Worm (Caenorhabditis elegans) whole organism, L4 larva: ENCODE results near the gene snu-13.

ENCODE experiments used
- aha-1 ChIP-seq: fragments of 150-350 bp; peaks from one replicate; lab custom pipeline; 2014; ENCODE audit warnings: missing biosample characterization, missing genetic modification characterization
- ama-1 ChIP-seq: fragments of 150-350 bp; optimal IDR thresholded peaks from 2 replicates; lab custom pipeline; 2014; ENCODE audit warnings: inconsistent platforms, mixed read lengths
- arid-1 ChIP-seq: fragments of 200-800 bp; sonication (Bioruptor generic); conservative IDR thresholded peaks from 2 replicates; pipeline ENCODE4 v1.3.6; 2022; ENCODE audit warnings: missing genetic modification reagents, missing genetic modification characterization, missing compliant biosample characterization
- ceh-44 ChIP-seq: fragments of 200-800 bp; sonication (Bioruptor generic); IDR thresholded peaks from 2 replicates; pipeline ENCODE4 v1.3.6; 2022; ENCODE audit warnings: missing genetic modification reagents, missing genetic modification characterization, missing compliant biosample characterization
- ces-1 ChIP-seq: fragments of 150-350 bp; sonication (generic microtip); optimal IDR thresholded peaks from 4 replicates; lab custom pipeline; 2014; ENCODE audit warnings: missing biosample characterization, missing genetic modification reagents, missing genetic modification characterization
- ctbp-1 ChIP-seq: fragments of 200-800 bp; sonication (Bioruptor generic); IDR thresholded peaks from 2 replicates; pipeline ENCODE4 v1.3.6; 2022; ENCODE audit warnings: missing genetic modification reagents, missing genetic modification characterization, missing compliant biosample characterization
- daf-16 ChIP-seq, 3 experiments: sonication (generic microtip); optimal IDR thresholded peaks; 2 replicates each; lab custom pipeline; 2016 to 2017; ENCODE audit warnings: missing genetic modification characterization in 3 of 3, missing genetic modification reagents in 3 of 3, mild to moderate bottlenecking in 2 of 3, missing compliant biosample characterization in 2 of 3, missing biosample characterization in 1 of 3, moderate library complexity in 1 of 3
- daf-19 ChIP-seq: fragments of 200-800 bp; sonication (Bioruptor generic); conservative IDR thresholded peaks from 2 replicates; pipeline ENCODE4 v1.3.6; 2022; ENCODE audit warnings: missing genetic modification characterization, missing compliant biosample characterization
- dmd-9 ChIP-seq: fragments of 200-800 bp; sonication (Bioruptor generic); IDR thresholded peaks from 2 replicates; pipeline ENCODE4 v1.3.6; 2022; ENCODE audit warnings: missing genetic modification reagents, missing genetic modification characterization, missing compliant biosample characterization
- duxl-1 ChIP-seq: sonication (generic microtip); optimal IDR thresholded peaks from 2 replicates; lab custom pipeline; 2016; ENCODE audit warnings: mild to moderate bottlenecking, missing genetic modification characterization, moderate library complexity, missing compliant biosample characterization; ENCODE audit not compliant: poor library complexity
- fos-1 ChIP-seq: fragments of 150-350 bp; optimal IDR thresholded peaks from 2 replicates; lab custom pipeline; 2014; ENCODE audit warnings: missing biosample characterization, missing genetic modification characterization
- hif-1 ChIP-seq, 2 experiments: sonication (generic microtip); optimal IDR thresholded peaks; 2 replicates each; lab custom pipeline; 2016 to 2017; ENCODE audit warnings: missing compliant biosample characterization in 2 of 2, missing genetic modification characterization in 2 of 2, missing genetic modification reagents in 2 of 2, missing genotype in 2 of 2, mild to moderate bottlenecking in 1 of 2
- hlh-11 ChIP-seq: fragments of 200-800 bp; sonication (Bioruptor generic); optimal IDR thresholded peaks from 2 replicates; lab custom pipeline; 2018; ENCODE audit warnings: mild to moderate bottlenecking, missing genetic modification characterization, missing compliant biosample characterization
- lin-1 ChIP-seq: fragments of 200-800 bp; sonication (Bioruptor generic); IDR thresholded peaks from 2 replicates; pipeline ENCODE4 v1.3.6; 2022; ENCODE audit warnings: missing genetic modification reagents, missing genetic modification characterization, missing compliant biosample characterization
- lin-13 ChIP-seq: fragments of 150-350 bp; optimal IDR thresholded peaks from 2 replicates; lab custom pipeline; 2014; ENCODE audit warnings: missing biosample characterization, missing genetic modification reagents, missing genetic modification characterization
- lin-15B ChIP-seq: fragments of 150-350 bp; sonication (generic microtip); optimal IDR thresholded peaks from 3 replicates; lab custom pipeline; 2014; ENCODE audit warnings: missing biosample characterization, missing genetic modification characterization
- madf-9 ChIP-seq: fragments of 200-800 bp; sonication (Bioruptor generic); conservative IDR thresholded peaks from 2 replicates; pipeline ENCODE4 v1.3.6; 2022; ENCODE audit warnings: missing genetic modification reagents, missing genetic modification characterization, missing compliant biosample characterization
- mdl-1 ChIP-seq, 2 experiments: fragments of 150-350 bp in 1 of 2; sonication (generic microtip) in 1 of 2; optimal IDR thresholded peaks; 2 replicates each; lab custom pipeline; 2014 to 2017; ENCODE audit warnings: missing biosample characterization in 2 of 2, missing genetic modification characterization in 2 of 2
- mxl-3 ChIP-seq: fragments of 200-800 bp; sonication (Bioruptor generic); optimal IDR thresholded peaks from 2 replicates; lab custom pipeline; 2018; ENCODE audit warnings: mild to moderate bottlenecking, missing genetic modification characterization, missing compliant biosample characterization
- nhr-10 ChIP-seq: fragments of 150-350 bp; optimal IDR thresholded peaks from 2 replicates; lab custom pipeline; 2014; ENCODE audit warnings: missing biosample characterization, missing genetic modification characterization
- nhr-111 ChIP-seq: fragments of 200-800 bp; sonication (Bioruptor generic); optimal IDR thresholded peaks from 2 replicates; lab custom pipeline; 2018; ENCODE audit warnings: mild to moderate bottlenecking, missing genetic modification characterization, missing compliant biosample characterization
- nhr-25 ChIP-seq: sonication (generic microtip); optimal IDR thresholded peaks from 2 replicates; lab custom pipeline; 2017; ENCODE audit warnings: missing genetic modification characterization, mild to moderate bottlenecking, missing compliant biosample characterization, antibody characterized with exemption, moderate library complexity, borderline replicate concordance; ENCODE audit not compliant: insufficient read depth
- nhr-28 ChIP-seq: fragments of 150-350 bp; optimal IDR thresholded peaks from 2 replicates; lab custom pipeline; 2014; ENCODE audit warnings: missing biosample characterization, missing genetic modification characterization
- nhr-48 ChIP-seq: sonication (generic microtip); optimal IDR thresholded peaks from 2 replicates; lab custom pipeline; 2016; ENCODE audit warnings: mild to moderate bottlenecking, missing genetic modification characterization, missing compliant biosample characterization
- nhr-76 ChIP-seq: fragments of 150-350 bp; optimal IDR thresholded peaks from 2 replicates; lab custom pipeline; 2014; ENCODE audit warnings: missing biosample characterization, missing genetic modification characterization
- php-3 ChIP-seq: fragments of 200-800 bp; sonication (Bioruptor generic); IDR thresholded peaks from 2 replicates; pipeline ENCODE4 v1.3.6; 2022; ENCODE audit warnings: missing genetic modification reagents, missing genetic modification characterization, missing compliant biosample characterization
- saeg-2 ChIP-seq: fragments of 200-800 bp; sonication (Bioruptor generic); IDR thresholded peaks from 2 replicates; pipeline ENCODE4 v1.3.6; 2022; ENCODE audit warnings: missing genetic modification reagents, missing genetic modification characterization, missing compliant biosample characterization
- set-16 ChIP-seq: fragments of 200-800 bp; sonication (Bioruptor generic); IDR thresholded peaks from 2 replicates; pipeline ENCODE4 v1.3.6; 2022; ENCODE audit warnings: missing genetic modification reagents, missing genetic modification characterization, missing compliant biosample characterization
- skn-1 ChIP-seq: fragments of 150-350 bp; optimal IDR thresholded peaks from 2 replicates; lab custom pipeline; 2014; ENCODE audit warnings: missing biosample characterization, missing genetic modification characterization
- unc-130 ChIP-seq: sonication (generic microtip); optimal IDR thresholded peaks from 2 replicates; lab custom pipeline; 2016; ENCODE audit warnings: missing genetic modification reagents, missing genetic modification characterization, missing compliant biosample characterization
- zip-2 ChIP-seq: fragments of 150-350 bp; optimal IDR thresholded peaks from 2 replicates; lab custom pipeline; 2014; ENCODE audit warnings: missing biosample characterization, missing genetic modification characterization

Gene snu-13

ce11 chrII:10696060-10696459, 37.6 kb upstream of the snu-13 start:
- TF ChIP-seq unc-130 (GFP tag; lab: Kevin White, UChicago) = no peak
- TF ChIP-seq zip-2 (tag; lab: Kevin White, UChicago) = no peak
- no peak for TF ChIP-seq ctbp-1
- peak; percentile 60 for TF ChIP-seq ces-1 (GFP tag; lab: Kevin White, UChicago)
- no peak for TF ChIP-seq ama-1 (lab: Kevin White, UChicago)

DNA sequence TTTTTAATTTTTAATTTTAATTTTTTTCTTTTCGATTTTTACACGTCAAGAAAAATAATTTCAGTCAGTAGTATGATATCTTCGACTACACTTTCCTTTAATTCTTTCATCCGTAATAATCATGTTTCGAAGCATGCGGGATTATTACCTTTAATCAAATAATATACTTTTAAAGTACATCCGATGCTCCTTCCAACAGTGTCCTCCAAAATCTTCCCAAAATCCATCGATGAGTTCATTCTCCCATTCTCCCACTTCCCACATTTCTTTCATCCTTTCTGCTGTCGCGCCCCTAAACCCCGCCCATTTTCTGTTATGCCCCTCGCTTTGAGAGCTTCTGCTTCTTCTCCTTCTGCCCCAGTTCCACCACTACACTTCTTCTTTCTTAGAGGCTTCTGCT, 36.3 kb upstream of the snu-13 start, which contains the start of gene lgc-57:
Gene lgc-57, plus strand, starts transcription at position 301 of the 400 bp plus-strand sequence.
- no peak for TF ChIP-seq ceh-44 (GFP tag; lab: Robert Waterston, UW)
- TF ChIP-seq duxl-1 (tag; lab: Kevin White, UChicago) = no peak
- TF ChIP-seq mdl-1 (tag; optimal IDR thresholded peaks at IDR 0.05; lab: Kevin White, UChicago) = no peak
- TF ChIP-seq unc-130 (GFP tag; lab: Kevin White, UChicago) = no peak
- no peak for TF ChIP-seq fos-1
- TF ChIP-seq nhr-10 (tag; lab: Kevin White, UChicago) = no peak
- TF ChIP-seq lin-13 (GFP tag; lab: Kevin White, UChicago) = no peak
- TF ChIP-seq madf-9 = no peak
- no peak for TF ChIP-seq set-16
- no peak for TF ChIP-seq nhr-76 (tag; lab: Kevin White, UChicago)
- no peak for TF ChIP-seq nhr-111 (GFP tag; lab: Kevin White, UChicago)
- TF ChIP-seq mxl-3 (GFP tag; lab: Kevin White, UChicago) = no peak
- TF ChIP-seq dmd-9 (GFP tag; lab: Robert Waterston, UW) = no peak

ce11 chrII:10693655-10694054, 35.2 kb upstream of the snu-13 start, which contains the start of gene gbh-1:
TSS of gene gbh-1 (minus strand) at chrII:10693803.
- peak; percentile 99 for TF ChIP-seq nhr-28 (tag; lab: Kevin White, UChicago)
- peak; percentile 59 for TF ChIP-seq hlh-11 (tag; lab: Kevin White, UChicago)
- peak; percentile 73 for TF ChIP-seq madf-9
- peak; percentile 32 for TF ChIP-seq nhr-48 (tag; lab: Kevin White, UChicago)
- no peak for TF ChIP-seq arid-1
- peak; percentile 50 for TF ChIP-seq mxl-3 (GFP tag; lab: Kevin White, UChicago)
- peak in 1 of 2 experiments; percentile 73 for TF ChIP-seq hif-1 (tag; optimal IDR thresholded peaks at IDR 0.05; lab: Kevin White, UChicago)
- TF ChIP-seq set-16 = no peak
- 0 out of 2 replicates have a peak, but pooled peaks have one; percentile 22 for TF ChIP-seq php-3 (GFP tag; lab: Robert Waterston, UW)
- no peak for TF ChIP-seq lin-15B (tag; lab: Kevin White, UChicago)
- no peak for TF ChIP-seq nhr-25 (tag; lab: Kevin White, UChicago)
- peak in 1 of 2 experiments; percentile 73 for TF ChIP-seq mdl-1 (tag; optimal IDR thresholded peaks at IDR 0.05; lab: Kevin White, UChicago)
- no peak for TF ChIP-seq daf-16 (GFP tag; optimal IDR thresholded peaks at IDR 0.05; lab: Kevin White, UChicago)
- peak; percentile 31 for TF ChIP-seq daf-16 (tag; optimal IDR thresholded peaks at IDR 0.05; lab: Kevin White, UChicago)
- TF ChIP-seq saeg-2 (GFP tag; lab: Robert Waterston, UW) = no peak
- no peak for TF ChIP-seq lin-1

DNA sequence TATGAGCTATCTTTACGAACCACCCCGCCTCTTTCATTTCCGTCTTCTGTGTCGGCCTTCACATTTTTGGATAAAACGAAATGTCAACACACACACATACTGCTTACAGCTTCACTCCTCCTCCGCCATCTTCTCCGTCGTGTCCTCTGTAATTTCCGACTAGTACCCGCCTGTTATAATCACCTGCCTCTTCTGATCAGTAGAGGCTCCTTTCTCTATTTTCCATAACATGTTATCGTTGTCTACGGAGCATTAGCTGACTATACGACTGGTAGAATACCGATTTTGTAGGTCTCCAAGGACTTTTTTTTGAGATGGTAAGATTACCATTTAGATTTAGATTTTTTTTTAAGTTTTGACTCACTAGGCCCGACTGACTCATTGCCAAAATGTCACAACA, 26.5 kb upstream of the snu-13 start:
- TF ChIP-seq aha-1 (tag; lab: Kevin White, UChicago) (peak; percentile 91), nhr-111 (GFP tag; lab: Kevin White, UChicago) (no peak)

DNA sequence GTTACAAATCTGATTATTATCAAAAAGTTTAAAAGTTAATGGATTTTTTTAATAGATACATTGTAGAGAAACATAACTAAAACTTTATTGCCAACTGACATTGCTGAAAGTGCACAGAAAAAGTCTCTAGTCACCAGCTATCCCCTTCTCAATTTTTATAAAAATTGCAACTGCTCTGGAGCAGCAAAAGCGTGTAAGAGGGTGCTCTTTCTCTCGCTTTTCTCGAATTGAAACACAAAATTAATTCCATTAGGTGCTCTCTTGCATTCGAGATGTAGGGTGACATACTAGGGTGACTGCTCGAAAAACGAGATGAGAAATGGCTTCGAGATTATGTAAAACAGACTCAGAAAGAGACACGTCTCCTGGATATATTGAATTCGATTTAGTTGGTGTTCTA, 22.2 kb upstream of the snu-13 start:
- TF ChIP-seq skn-1 (tag; lab: Kevin White, UChicago) (no peak), aha-1 (tag; lab: Kevin White, UChicago) (peak; percentile 66), daf-19 (GFP tag; lab: Robert Waterston, UW) (no peak)
